Worm (Caenorhabditis elegans): ENCODE data around the gene ife-5.
A peak's percentile ranks its signal among the peaks of the same experiment; 100 is the strongest.

Gene ife-5

ce11 chrII:12263971-12264554, 16.4 kb upstream of the ife-5 start, which contains the start of gene faxc-1:
faxc-1 (plus strand) TSS chrII:12264192.
- TF ChIP-seq nhr-25 (tag; optimal IDR thresholded peaks at IDR 0.05) (peak; percentile 22), nhr-237 (tag; optimal IDR thresholded peaks at IDR 0.05) (no peak), unc-62 (GFP tag; optimal IDR thresholded peaks at IDR 0.05) (peak; percentile 12)

- TF ChIP-seq nhr-237 (tag; optimal IDR thresholded peaks at IDR 0.05) (no peak), nhr-11 (tag; optimal IDR thresholded peaks at IDR 0.05) (no peak), nhr-67 (tag; optimal IDR thresholded peaks at IDR 0.05) (no peak), fos-1 (tag; optimal IDR thresholded peaks at IDR 0.05) (no peak), ceh-28 (tag; optimal IDR thresholded peaks at IDR 0.05) (no peak), tbx-2 (tag; optimal IDR thresholded peaks at IDR 0.05) (no peak), elt-1 (tag; optimal IDR thresholded peaks at IDR 0.05) (no peak), jun-1 (tag; optimal IDR thresholded peaks at IDR 0.05) (no peak), elt-3 (tag; optimal IDR thresholded peaks at IDR 0.05) (no peak), nhr-76 (tag; optimal IDR thresholded peaks at IDR 0.05) (no peak), zag-1 (tag; optimal IDR thresholded peaks at IDR 0.05) (no peak), aly-2 (tag; optimal IDR thresholded peaks at IDR 0.05) (no peak), ztf-4 (tag; optimal IDR thresholded peaks at IDR 0.05) (no peak), nhr-23 (tag; optimal IDR thresholded peaks at IDR 0.05) (no peak), nhr-77 (tag; optimal IDR thresholded peaks at IDR 0.05) (no peak), pqm-1 (tag; optimal IDR thresholded peaks at IDR 0.05) (no peak), lin-39 (tag; optimal IDR thresholded peaks at IDR 0.05) (no peak), unc-39 (tag; optimal IDR thresholded peaks at IDR 0.05) (no peak), skn-1 (tag; optimal IDR thresholded peaks at IDR 0.05) (no peak), mdl-1 (tag; optimal IDR thresholded peaks at IDR 0.05) (no peak)
Observed at ce11 chrII:12264847-12265246, 15.6 kb upstream of the ife-5 start.

ce11 chrII:12266145-12266544, 14.3 kb upstream of the ife-5 start, which contains the start of gene tric-1B.1:
tric-1B.1 (minus strand) TSS chrII:12266245.
- TF ChIP-seq ceh-9 (tag; optimal IDR thresholded peaks at IDR 0.05) (no peak), R02D3.7 (tag; optimal IDR thresholded peaks at IDR 0.05) (no peak)

ce11 chrII:12266797-12267196, 13.7 kb upstream of the ife-5 start:
- no peak for TF ChIP-seq nhr-76 (tag; optimal IDR thresholded peaks at IDR 0.05)
- TF ChIP-seq elt-2 (tag; optimal IDR thresholded peaks at IDR 0.05): peak; percentile 55

- no peak for TF ChIP-seq ceh-82 (tag; optimal IDR thresholded peaks at IDR 0.05)
- no peak for TF ChIP-seq nhr-25 (tag; optimal IDR thresholded peaks at IDR 0.05)
- peak; percentile 39 for TF ChIP-seq nfya-1 (tag; optimal IDR thresholded peaks at IDR 0.05; ENCODE audit: insufficient read depth)
Observed at ce11 chrII:12268857-12269256, 11.6 kb upstream of the ife-5 start.

ce11 chrII:12274944-12275343, 5.5 kb upstream of the ife-5 start, which contains the start of gene Y57A10A.27:
Y57A10A.27 (minus strand) TSS chrII:12275044.
- TF ChIP-seq nhr-237 (tag; optimal IDR thresholded peaks at IDR 0.05) (no peak), nhr-23 (tag; optimal IDR thresholded peaks at IDR 0.05) (no peak)

ce11 chrII:12278602-12279001, 1.9 kb upstream of the ife-5 start:
- TF ChIP-seq snpc-4 (tag; optimal IDR thresholded peaks at IDR 0.05) (no peak), nhr-23 (tag; optimal IDR thresholded peaks at IDR 0.05) (no peak), nhr-76 (tag; optimal IDR thresholded peaks at IDR 0.05) (no peak), fkh-10 (GFP tag; optimal IDR thresholded peaks at IDR 0.05) (no peak), nhr-67 (tag; optimal IDR thresholded peaks at IDR 0.05) (no peak), daf-12 (tag; optimal IDR thresholded peaks at IDR 0.05) (no peak), nfya-1 (tag; optimal IDR thresholded peaks at IDR 0.05; ENCODE audit: insufficient read depth) (no peak), nhr-28 (tag; optimal IDR thresholded peaks at IDR 0.05) (no peak), jun-1 (tag; optimal IDR thresholded peaks at IDR 0.05) (no peak), zag-1 (tag; optimal IDR thresholded peaks at IDR 0.05) (no peak), fos-1 (tag; optimal IDR thresholded peaks at IDR 0.05) (no peak), R02D3.7 (tag; optimal IDR thresholded peaks at IDR 0.05) (no peak), pqm-1 (tag; optimal IDR thresholded peaks at IDR 0.05) (no peak), hmg-11 (tag; optimal IDR thresholded peaks at IDR 0.05) (no peak), egl-27 (tag; optimal IDR thresholded peaks at IDR 0.05) (no peak), skn-1 (tag; optimal IDR thresholded peaks at IDR 0.05) (no peak)
